Fruit fly (Drosophila melanogaster): Measurements from ENCODE around the gene CG43392.

CG43392 gene

DNA sequence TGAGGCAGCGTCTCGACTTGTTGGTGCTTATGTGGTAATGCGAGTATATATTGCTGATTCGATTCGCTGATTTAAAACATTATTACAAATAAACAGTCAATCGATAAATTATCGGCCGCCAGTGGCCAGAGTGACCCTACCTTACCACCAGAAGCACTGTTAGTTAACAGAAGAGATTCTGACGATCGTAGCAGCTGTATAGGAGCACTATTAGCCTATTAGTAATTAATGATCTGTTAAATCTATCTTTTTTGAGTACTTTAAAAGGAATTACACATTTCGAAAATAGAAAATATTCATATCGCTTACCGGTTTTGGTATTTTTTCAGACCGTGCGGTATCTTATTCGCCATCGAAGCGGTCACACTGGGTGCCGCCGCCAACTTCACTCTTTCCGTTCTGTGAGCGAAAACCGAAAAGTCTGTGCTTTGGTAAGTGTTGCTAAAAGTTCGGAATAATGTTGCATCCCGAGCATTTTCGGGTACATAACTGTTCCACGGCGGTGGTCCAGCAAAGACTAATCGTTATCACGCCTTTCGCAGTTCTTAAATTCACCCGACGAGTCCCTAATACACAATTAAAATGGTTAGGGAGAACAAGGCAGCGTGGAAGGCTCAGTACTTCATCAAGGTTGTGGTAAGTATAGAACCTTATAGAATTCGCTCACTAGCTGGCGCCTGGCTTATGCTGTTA, 46.3 kb upstream of the CG43392 start, which contains the start of the genes CG7130 and RpLP0 (continued):
- TF ChIP-seq HHEX (GFP tag; optimal IDR thresholded peaks at IDR 0.05) (peak; percentile 95), sens-2 (GFP tag; IDR thresholded peaks at IDR 0.05) (peak; percentile 92), CG11695 (GFP tag; IDR thresholded peaks at IDR 0.05) (peak; percentile 65; the same call in 2 of the 3 replicates), CG1233 (GFP tag; optimal IDR thresholded peaks at IDR 0.05) (peak; percentile 96), CG12769 (tag; optimal IDR thresholded peaks at IDR 0.05) (peak; percentile 89), fd64A (GFP tag; optimal IDR thresholded peaks at IDR 0.05) (peak; percentile 92), CG13123 (GFP tag; optimal IDR thresholded peaks at IDR 0.05) (peak; percentile 86), Jarid2 (GFP tag; optimal IDR thresholded peaks at IDR 0.05) (peak; percentile 84), CG10462 (GFP tag; optimal IDR thresholded peaks at IDR 0.05) (peak; percentile 74), Usf (GFP tag; optimal IDR thresholded peaks at IDR 0.05) (peak; percentile 84), pita (GFP tag; optimal IDR thresholded peaks at IDR 0.05) (no peak), ssp (GFP tag; IDR thresholded peaks at IDR 0.05) (peak; percentile 77), CG8281 (tag; optimal IDR thresholded peaks at IDR 0.05) (peak; percentile 75), pho (GFP tag; optimal IDR thresholded peaks at IDR 0.05) (peak; percentile 91), slbo (GFP tag; IDR thresholded peaks at IDR 0.05) (peak; percentile 87), CG32772 (GFP tag; IDR thresholded peaks at IDR 0.05) (peak; percentile 75; the same call in 1 of the 2 replicates), bab2 (GFP tag; optimal IDR thresholded peaks at IDR 0.05) (peak; percentile 83), Mrtf (GFP tag; IDR thresholded peaks at IDR 0.05) (peak; percentile 64; the same call in 1 of the 3 replicates), chm (GFP tag; IDR thresholded peaks at IDR 0.05) (peak; percentile 93), Neu2 (GFP tag; optimal IDR thresholded peaks at IDR 0.05; ENCODE audit: borderline replicate concordance) (peak; percentile 83), CG13624 (GFP tag; optimal IDR thresholded peaks at IDR 0.05) (peak; percentile 95), Pdp1 (GFP tag; optimal IDR thresholded peaks at IDR 0.05) (peak; percentile 80 to 87), CG10959 (GFP tag; IDR thresholded peaks at IDR 0.05) (peak; percentile 29; the same call in 1 of the 2 replicates), salm (tag; optimal IDR thresholded peaks at IDR 0.05) (peak; percentile 83), disco-r (GFP tag; optimal IDR thresholded peaks at IDR 0.05) (peak; percentile 93), CG15479 (GFP tag; optimal IDR thresholded peaks at IDR 0.05) (peak; percentile 36), CG4282 (GFP tag; optimal IDR thresholded peaks at IDR 0.05) (peak; percentile 62), NFAT (GFP tag; IDR thresholded peaks at IDR 0.05) (peak; percentile 94), fd3F (GFP tag; optimal IDR thresholded peaks at IDR 0.05) (peak; percentile 86), sqz (GFP tag; optimal IDR thresholded peaks at IDR 0.05) (peak; percentile 87), Blimp-1 (GFP tag; optimal IDR thresholded peaks at IDR 0.05) (peak; percentile 63), Lhr (GFP tag; optimal IDR thresholded peaks at IDR 0.05) (peak; percentile 95), luna (GFP tag; optimal IDR thresholded peaks at IDR 0.05) (peak; percentile 89), CG32767 (GFP tag; IDR thresholded peaks at IDR 0.05) (0 out of 2 replicates have a peak, but pooled peaks have one; percentile 30), her (GFP tag; optimal IDR thresholded peaks at IDR 0.05) (peak; percentile 89), Ets65A (GFP tag) (peak; percentile 99), CG6765 (GFP tag; optimal IDR thresholded peaks at IDR 0.05) (peak; percentile 97), peb (GFP tag; IDR thresholded peaks at IDR 0.05) (peak; percentile 51; the same call in 1 of the 2 replicates), BEAF-32 (GFP tag; optimal IDR thresholded peaks at IDR 0.05) (peak; percentile 75), gsb-n (tag; optimal IDR thresholded peaks at IDR 0.05) (peak; percentile 90), kay (GFP tag; optimal IDR thresholded peaks at IDR 0.05) (peak; percentile 15), nerfin-1 (tag; optimal IDR thresholded peaks at IDR 0.05) (peak; percentile 87), CG6175 (GFP tag; IDR thresholded peaks at IDR 0.05) (peak; percentile 79; the same call in 2 of the 3 replicates), bowl (GFP tag; IDR thresholded peaks at IDR 0.05) (peak; percentile 67), yki (optimal IDR thresholded peaks at IDR 0.05) (no peak), CG18764 (GFP tag; optimal IDR thresholded peaks at IDR 0.05) (peak; percentile 86), CG11504 (tag; optimal IDR thresholded peaks at IDR 0.05) (peak; percentile 83), nom (GFP tag; optimal IDR thresholded peaks at IDR 0.05) (peak; percentile 86), aop (GFP tag; IDR thresholded peaks at IDR 0.05) (no peak), CG14050 (GFP tag; IDR thresholded peaks at IDR 0.05) (peak; percentile 79)

All from whole organism, embryonic.